Worm (Caenorhabditis elegans) whole organism, L2 larva: Measurements from ENCODE around the gene F42H10.3.

Source experiments
- aly-2 ChIP-seq: fragments of 150-350 bp; optimal IDR thresholded peaks from 2 replicates; lab custom pipeline; 2014; ENCODE audit warnings: missing biosample characterization, missing genetic modification characterization
- ama-1 ChIP-seq: fragments of 150-350 bp; optimal IDR thresholded peaks from 2 replicates; lab custom pipeline; 2018; ENCODE audit warnings: inconsistent platforms
- egl-27 ChIP-seq: sonication (generic microtip); optimal IDR thresholded peaks from 3 replicates; lab custom pipeline; 2017; ENCODE audit warnings: missing biosample characterization, missing genetic modification reagents, missing genetic modification characterization
- elt-3 ChIP-seq: sonication (generic microtip); optimal IDR thresholded peaks from 2 replicates; lab custom pipeline; 2017; ENCODE audit warnings: missing biosample characterization, missing genetic modification characterization
- lin-39 ChIP-seq: fragments of 150-350 bp; optimal IDR thresholded peaks from 2 replicates; lab custom pipeline; 2014; ENCODE audit warnings: missing biosample characterization, missing genetic modification reagents, missing genetic modification characterization
- nhr-12 ChIP-seq: fragments of 150-350 bp; optimal IDR thresholded peaks from 2 replicates; lab custom pipeline; 2014; ENCODE audit warnings: missing biosample characterization, missing genetic modification characterization
- nhr-237 ChIP-seq: fragments of 150-350 bp; optimal IDR thresholded peaks from 2 replicates; lab custom pipeline; 2014; ENCODE audit warnings: missing biosample characterization, missing genetic modification characterization
- sma-9 ChIP-seq, 2 experiments: fragments of 150-350 bp in 1 of 2; sonication (generic microtip) in 1 of 2; optimal IDR thresholded peaks; 2 replicates each; lab custom pipeline; 2014 to 2016; ENCODE audit warnings: missing genetic modification characterization in 2 of 2, mild to moderate bottlenecking in 1 of 2, missing biosample characterization in 1 of 2, missing compliant biosample characterization in 1 of 2, missing genetic modification reagents in 1 of 2, moderate library complexity in 1 of 2
- snpc-4 ChIP-seq: fragments of 150-350 bp; optimal IDR thresholded peaks from 2 replicates; lab custom pipeline; 2014; ENCODE audit warnings: missing biosample characterization, missing genetic modification characterization
- unc-55 ChIP-seq: fragments of 150-350 bp; sonication (generic microtip); optimal IDR thresholded peaks from 3 replicates; lab custom pipeline; 2014; ENCODE audit warnings: missing biosample characterization, missing genetic modification reagents, missing genetic modification characterization
- ztf-11 ChIP-seq: sonication (generic microtip); optimal IDR thresholded peaks from 2 replicates; lab custom pipeline; 2017; ENCODE audit warnings: missing biosample characterization, missing genetic modification characterization

- TF ChIP-seq ama-1 (lab: Kevin White, UChicago) (no peak), aly-2 (tag; lab: Kevin White, UChicago) (no peak), nhr-237 (no peak), elt-3 (no peak), ztf-11 (tag; lab: Kevin White, UChicago) (no peak), lin-39 (tag; lab: Kevin White, UChicago) (no peak), snpc-4 (tag; lab: Kevin White, UChicago) (no peak), unc-55 (GFP tag; lab: Kevin White, UChicago) (no peak), sma-9 (GFP tag; optimal IDR thresholded peaks at IDR 0.05; lab: Kevin White, UChicago) (no peak), sma-9 (tag; optimal IDR thresholded peaks at IDR 0.05; lab: Kevin White, UChicago) (no peak), nhr-12 (tag; lab: Kevin White, UChicago) (no peak), egl-27 (tag; lab: Kevin White, UChicago) (no peak)
Observed at ce11 chrIII:8494708-8495107, 10.8 kb downstream of the F42H10.3 start, which contains the start of gene pac-1.
